Worm (Caenorhabditis elegans): Measurements from ENCODE around the gene tmem-135.

DNA sequence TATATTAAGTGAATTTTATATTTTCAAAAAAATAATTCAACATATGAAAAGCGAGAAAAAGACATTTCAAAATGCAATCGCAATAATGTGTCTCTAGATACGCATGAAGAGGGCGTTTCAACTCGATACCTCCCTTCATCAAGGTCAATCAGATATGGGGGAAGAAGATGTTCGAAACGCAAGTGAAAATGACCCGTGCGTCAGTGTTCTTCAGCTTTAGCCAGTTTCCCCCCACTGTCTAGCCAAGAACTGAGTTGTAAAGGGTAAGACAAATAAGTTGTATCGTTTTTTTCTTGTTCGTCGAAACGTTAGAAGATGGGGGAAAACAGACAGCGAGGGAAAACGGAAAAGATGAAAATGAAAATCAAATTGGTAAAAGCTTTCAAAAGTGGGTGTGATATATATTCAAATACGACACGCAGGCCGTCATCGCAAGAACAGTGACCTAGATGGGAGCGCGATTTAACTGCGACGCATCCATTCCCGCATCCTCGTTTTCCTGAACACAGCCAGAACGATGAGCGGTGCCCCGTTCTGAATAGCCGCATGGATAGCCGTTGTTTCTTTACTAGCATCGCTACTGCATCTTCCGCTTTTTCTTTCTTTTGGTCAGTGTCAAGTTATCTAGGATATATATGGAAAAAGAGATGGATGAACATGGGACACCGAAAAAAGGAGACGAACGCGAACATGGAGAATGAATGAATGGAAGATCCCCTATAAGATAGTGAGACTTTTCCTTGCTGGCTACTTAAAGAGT lies 21.3 kb downstream of the tmem-135 start:
- no peak for TF ChIP-seq him-1 (tag; optimal IDR thresholded peaks at IDR 0.05)
- no peak for TF ChIP-seq dao-5 (tag; optimal IDR thresholded peaks at IDR 0.05)
- TF ChIP-seq W03F9.2 (tag; optimal IDR thresholded peaks at IDR 0.05), result no peak
